Fruit fly (Drosophila melanogaster): ENCODE measurements around the gene Inx6.

dm6 chrX:20240518-20241186 is 28.9 kb downstream of the Inx6 start:
- no peak for TF ChIP-seq CTCF (optimal IDR thresholded peaks at IDR 0.05)
- TF ChIP-seq CG8478 (optimal IDR thresholded peaks at IDR 0.05) = no peak
